Fruit fly (Drosophila melanogaster) whole organism, embryonic: ENCODE measurements around the gene CG42823.

Experiments
- Atf6 ChIP-seq: fragments of 200-800 bp; sonication (Bioruptor generic); IDR thresholded peaks from 2 replicates; pipeline ENCODE4 v1.3.6; 2022; ENCODE audit warnings: missing biosample characterization, missing genetic modification characterization
- CG10431 ChIP-seq: fragments of 200-800 bp; sonication (Bioruptor generic); optimal IDR thresholded peaks from 3 replicates; lab custom pipeline; 2018; ENCODE audit warnings: missing biosample characterization, mild to moderate bottlenecking, missing genetic modification characterization
- CG10565 ChIP-seq: fragments of 200-800 bp; sonication (Bioruptor generic); optimal IDR thresholded peaks from 3 replicates; lab custom pipeline; 2016; ENCODE audit warnings: missing biosample characterization, mild to moderate bottlenecking, missing genetic modification characterization
- CG12769 ChIP-seq: fragments of 200-800 bp; sonication (Bioruptor generic); optimal IDR thresholded peaks from 2 replicates; lab custom pipeline; 2019; ENCODE audit warnings: missing biosample characterization, mild to moderate bottlenecking, missing genetic modification characterization, moderate library complexity
- CG13775 ChIP-seq: fragments of 200-800 bp; sonication (Bioruptor generic); optimal IDR thresholded peaks from 3 replicates; lab custom pipeline; 2017; ENCODE audit warnings: missing biosample characterization, mild to moderate bottlenecking, missing genetic modification characterization
- CG15269 ChIP-seq: fragments of 200-800 bp; sonication (Bioruptor generic); optimal IDR thresholded peaks from 2 replicates; lab custom pipeline; 2018; ENCODE audit warnings: missing biosample characterization, mild to moderate bottlenecking, missing genetic modification characterization, moderate library complexity
- CG15696 ChIP-seq: fragments of 200-800 bp; sonication (Bioruptor generic); optimal IDR thresholded peaks from 2 replicates; lab custom pipeline; 2019; ENCODE audit warnings: missing biosample characterization, mild to moderate bottlenecking, missing genetic modification characterization, moderate library complexity
- CG1647 ChIP-seq: fragments of 200-800 bp; sonication (Bioruptor generic); optimal IDR thresholded peaks from 3 replicates; lab custom pipeline; 2016; ENCODE audit warnings: missing biosample characterization, missing genetic modification characterization
- CG16813 ChIP-seq: fragments of 200-800 bp; sonication (Bioruptor generic); IDR thresholded peaks from 3 replicates; pipeline ENCODE4 v1.3.6; 2022; ENCODE audit warnings: missing biosample characterization, missing genetic modification characterization; ENCODE audit not compliant: partially characterized antibody
- CG18262 ChIP-seq: fragments of 200-800 bp; optimal IDR thresholded peaks from 3 replicates; lab custom pipeline; 2019; ENCODE audit warnings: missing biosample characterization, mild to moderate bottlenecking, missing genetic modification characterization, moderate library complexity
- CG18619 ChIP-seq: fragments of 200-800 bp; sonication (Bioruptor generic); optimal IDR thresholded peaks from 3 replicates; lab custom pipeline; 2017; ENCODE audit warnings: missing biosample characterization, mild to moderate bottlenecking, missing genetic modification characterization
- CG3065 ChIP-seq: fragments of 200-800 bp; sonication (Bioruptor generic); optimal IDR thresholded peaks from 2 replicates; lab custom pipeline; 2016; ENCODE audit warnings: missing biosample characterization, missing genetic modification characterization
- CG32532 ChIP-seq: fragments of 200-800 bp; sonication (Bioruptor generic); IDR thresholded peaks from 2 replicates; pipeline ENCODE4 v1.3.6; 2022; ENCODE audit warnings: missing biosample characterization, missing genetic modification characterization
- CG4282 ChIP-seq: fragments of 200-800 bp; sonication (Bioruptor generic); optimal IDR thresholded peaks from 2 replicates; lab custom pipeline; 2016; ENCODE audit warnings: missing biosample characterization, missing genetic modification characterization
- CG6813 ChIP-seq: fragments of 200-800 bp; sonication (Bioruptor generic); optimal IDR thresholded peaks from 2 replicates; lab custom pipeline; 2017; ENCODE audit warnings: missing biosample characterization, missing genetic modification characterization, mild to moderate bottlenecking, moderate library complexity, missing genetic modification reagents
- CG7372 ChIP-seq: fragments of 200-800 bp; sonication (Bioruptor generic); IDR thresholded peaks from 2 replicates; pipeline ENCODE4 v1.3.6; 2022; ENCODE audit warnings: missing biosample characterization, missing genetic modification characterization
- CG7987 ChIP-seq: fragments of 200-800 bp; sonication (Bioruptor generic); optimal IDR thresholded peaks from 2 replicates; lab custom pipeline; 2018; ENCODE audit warnings: missing biosample characterization, mild to moderate bottlenecking, missing genetic modification characterization, moderate library complexity
- CG9797 ChIP-seq: fragments of 200-800 bp; sonication (Bioruptor generic); optimal IDR thresholded peaks from 3 replicates; lab custom pipeline; 2018; ENCODE audit warnings: missing biosample characterization, mild to moderate bottlenecking, missing genetic modification characterization
- CTCF ChIP-seq: fragments of 200-800 bp; sonication (Bioruptor generic); optimal IDR thresholded peaks from 2 replicates; lab custom pipeline; 2017; ENCODE audit warnings: missing biosample characterization, mild to moderate bottlenecking, missing genetic modification characterization, moderate library complexity
- Doc2 ChIP-seq: fragments of 200-800 bp; sonication (Bioruptor generic); IDR thresholded peaks from 2 replicates; pipeline ENCODE4 v1.3.6; 2022; ENCODE audit warnings: missing biosample characterization, missing genetic modification characterization
- Fer2 ChIP-seq: fragments of 200-800 bp; sonication (Bioruptor generic); optimal IDR thresholded peaks from 2 replicates; lab custom pipeline; 2018; ENCODE audit warnings: missing biosample characterization, mild to moderate bottlenecking, missing genetic modification characterization, moderate library complexity
- Gug ChIP-seq: fragments of 200-800 bp; sonication (Bioruptor generic); IDR thresholded peaks from 4 replicates; pipeline ENCODE4 v1.3.6; 2022; ENCODE audit warnings: missing biosample characterization, missing genetic modification characterization
- HLH3B ChIP-seq: fragments of 200-800 bp; sonication (Bioruptor generic); IDR thresholded peaks from 2 replicates; pipeline ENCODE4 v1.3.6; 2022; ENCODE audit warnings: missing biosample characterization, missing genetic modification characterization
- Hey ChIP-seq: fragments of 200-800 bp; sonication (Bioruptor generic); optimal IDR thresholded peaks from 3 replicates; lab custom pipeline; 2018; ENCODE audit warnings: missing biosample characterization, mild to moderate bottlenecking, missing genetic modification characterization
- Hr78 ChIP-seq, 2 experiments: fragments of 200-800 bp in 1 of 2; fragments of >200 bp in 1 of 2; sonication (Bioruptor generic) in 1 of 2; optimal IDR thresholded peaks; 2 replicates each; lab custom pipeline; 2017 to 2019; ENCODE audit warnings: missing biosample characterization in 2 of 2, missing genetic modification characterization in 2 of 2, mild to moderate bottlenecking in 1 of 2, moderate library complexity in 1 of 2
- MBD-R2 ChIP-seq: fragments of 200-800 bp; sonication (Bioruptor generic); IDR thresholded peaks from 2 replicates; pipeline ENCODE4 v1.3.6; 2022; ENCODE audit warnings: missing biosample characterization, missing genetic modification characterization
- Mrtf ChIP-seq: fragments of 200-800 bp; sonication (Bioruptor generic); IDR thresholded peaks from 3 replicates; pipeline ENCODE4 v1.3.6; 2022; ENCODE audit warnings: missing biosample characterization, missing genetic modification characterization
- NC2β ChIP-seq: fragments of 200-800 bp; sonication (Bioruptor generic); optimal IDR thresholded peaks from 2 replicates; lab custom pipeline; 2016; ENCODE audit warnings: missing biosample characterization, missing genetic modification characterization
- Usf ChIP-seq: fragments of 200-800 bp; sonication (Bioruptor generic); optimal IDR thresholded peaks from 2 replicates; lab custom pipeline; 2017; ENCODE audit warnings: missing genotype, missing biosample characterization, missing genetic modification characterization
- Vsx1 ChIP-seq: fragments of 200-800 bp; sonication (Bioruptor generic); optimal IDR thresholded peaks from 2 replicates; lab custom pipeline; 2017; ENCODE audit warnings: missing biosample characterization, mild to moderate bottlenecking, missing genetic modification characterization, missing genetic modification reagents
- amos ChIP-seq: fragments of 200-800 bp; sonication (Bioruptor generic); IDR thresholded peaks from 2 replicates; pipeline ENCODE4 v1.3.6; 2022; ENCODE audit warnings: missing biosample characterization, missing genetic modification characterization; ENCODE audit not compliant: partially characterized antibody
- bsh ChIP-seq, 2 experiments: fragments of 200-800 bp; sonication (Bioruptor generic); optimal IDR thresholded peaks; 2 replicates each; lab custom pipeline; 2017 to 2018; ENCODE audit warnings: mild to moderate bottlenecking in 2 of 2, missing biosample characterization in 2 of 2, missing genetic modification characterization in 2 of 2, moderate library complexity in 1 of 2
- btn ChIP-seq: fragments of 200-800 bp; sonication (Bioruptor generic); optimal IDR thresholded peaks from 2 replicates; lab custom pipeline; 2016; ENCODE audit warnings: missing biosample characterization, missing genetic modification characterization
- chinmo ChIP-seq: fragments of 200-800 bp; sonication (Bioruptor generic); IDR thresholded peaks from 4 replicates; pipeline ENCODE4 v1.3.6; 2022; ENCODE audit warnings: missing biosample characterization, missing genetic modification characterization; ENCODE audit not compliant: partially characterized antibody
- ci ChIP-seq: fragments of 200-800 bp; sonication (Bioruptor generic); IDR thresholded peaks from 3 replicates; pipeline ENCODE4 v1.3.6; 2022; ENCODE audit warnings: missing biosample characterization, missing genetic modification characterization
- crol ChIP-seq: fragments of 200-800 bp; sonication (Bioruptor generic); IDR thresholded peaks from 2 replicates; pipeline ENCODE4 v1.3.6; 2022; ENCODE audit warnings: missing biosample characterization, missing genetic modification characterization
- dimm ChIP-seq: fragments of 200-800 bp; sonication (Bioruptor generic); IDR thresholded peaks from 2 replicates; pipeline ENCODE4 v1.3.6; 2022; ENCODE audit warnings: missing biosample characterization, missing genetic modification characterization
- dmrt11E ChIP-seq: fragments of 200-800 bp; sonication (Bioruptor generic); optimal IDR thresholded peaks from 3 replicates; lab custom pipeline; 2018; ENCODE audit warnings: missing biosample characterization, mild to moderate bottlenecking, missing genetic modification characterization, moderate library complexity
- dysf ChIP-seq: fragments of 200-800 bp; sonication (Bioruptor generic); IDR thresholded peaks from 3 replicates; pipeline ENCODE4 v1.3.6; 2022; ENCODE audit warnings: missing biosample characterization, missing genetic modification characterization
- fru ChIP-seq: fragments of >200 bp; optimal IDR thresholded peaks from 2 replicates; lab custom pipeline; 2017
- gcm ChIP-seq: fragments of 200-800 bp; sonication (Bioruptor generic); optimal IDR thresholded peaks from 2 replicates; lab custom pipeline; 2019; ENCODE audit warnings: missing biosample characterization, mild to moderate bottlenecking, missing genetic modification characterization, moderate library complexity
- insv ChIP-seq, 2 experiments: fragments of 200-800 bp; sonication (Bioruptor generic); optimal IDR thresholded peaks; 3 replicates each; lab custom pipeline; 2016 to 2018; ENCODE audit warnings: missing biosample characterization in 2 of 2, missing genetic modification characterization in 2 of 2
- kah ChIP-seq: fragments of 200-800 bp; sonication (Bioruptor generic); optimal IDR thresholded peaks from 2 replicates; lab custom pipeline; 2018; ENCODE audit warnings: missing biosample characterization, mild to moderate bottlenecking, missing genetic modification characterization
- kni ChIP-seq: fragments of 200-800 bp; sonication (Bioruptor generic); optimal IDR thresholded peaks from 3 replicates; lab custom pipeline; 2017; ENCODE audit warnings: mild to moderate bottlenecking, missing biosample characterization, missing genetic modification reagents, missing genetic modification characterization
- pfk ChIP-seq: fragments of 200-800 bp; sonication (Bioruptor generic); optimal IDR thresholded peaks from 2 replicates; lab custom pipeline; 2018; ENCODE audit warnings: missing biosample characterization, mild to moderate bottlenecking, missing genetic modification characterization, moderate library complexity
- scrt ChIP-seq: fragments of 200-800 bp; sonication (Bioruptor generic); optimal IDR thresholded peaks from 2 replicates; lab custom pipeline; 2018; ENCODE audit warnings: missing biosample characterization, mild to moderate bottlenecking, missing genetic modification characterization, moderate library complexity
- tin ChIP-seq: fragments of 200-800 bp; sonication (Bioruptor generic); optimal IDR thresholded peaks from 3 replicates; lab custom pipeline; 2016; ENCODE audit warnings: missing biosample characterization, missing genetic modification characterization
- tio ChIP-seq: fragments of 200-800 bp; sonication (Bioruptor generic); optimal IDR thresholded peaks from 2 replicates; lab custom pipeline; 2017; ENCODE audit warnings: missing biosample characterization, missing genetic modification characterization, inconsistent platforms
- trh ChIP-seq: fragments of 200-800 bp; sonication (Bioruptor generic); optimal IDR thresholded peaks from 2 replicates; lab custom pipeline; 2016; ENCODE audit warnings: missing biosample characterization, missing genetic modification characterization
- wdn ChIP-seq: fragments of 200-800 bp; sonication (Bioruptor generic); IDR thresholded peaks from 2 replicates; pipeline ENCODE4 v1.3.6; 2022; ENCODE audit warnings: missing biosample characterization, missing genetic modification characterization
- yki ChIP-seq: fragments of >200 bp; optimal IDR thresholded peaks from 3 replicates; lab custom pipeline; 2018
- z ChIP-seq: fragments of 200-800 bp; sonication (Bioruptor generic); IDR thresholded peaks from 3 replicates; pipeline ENCODE4 v1.3.6; 2022; ENCODE audit warnings: missing biosample characterization, missing genetic modification characterization

Gene CG42823

DNA sequence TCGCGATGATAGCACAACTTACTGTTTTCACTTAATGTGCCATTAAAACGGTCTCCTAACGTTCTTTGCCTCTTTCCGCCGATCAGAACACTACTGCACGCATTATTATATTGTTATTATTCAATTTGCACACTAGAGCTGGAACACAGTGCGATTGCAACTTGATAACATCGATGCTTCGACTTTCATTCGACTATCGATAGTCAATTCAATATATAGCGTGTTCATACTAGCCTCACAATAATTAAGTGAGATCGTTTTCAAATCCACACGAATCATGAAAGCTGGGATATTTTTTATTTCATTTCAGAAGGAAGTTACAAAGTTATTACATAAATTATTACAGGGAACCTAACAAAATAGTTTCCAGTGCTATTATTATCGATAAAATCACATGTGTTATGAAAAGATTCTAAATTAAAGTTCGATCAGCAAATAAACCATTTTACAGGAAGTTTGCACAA lies 3.6 kb downstream of the CG42823 start (continued):
- TF ChIP-seq CG16813 (GFP tag; lab: Robert Waterston, UW), result peak; percentile 80
- no peak for TF ChIP-seq pfk
- TF ChIP-seq wdn (GFP tag; lab: Robert Waterston, UW), result 0 out of 2 replicates have a peak, but pooled peaks have one; percentile 8
- TF ChIP-seq dimm (GFP tag; lab: Robert Waterston, UW), result no peak
- TF ChIP-seq dmrt11E (tag; lab: Kevin White, UChicago), result peak; percentile 15
- peak in 1 of 2 experiments; percentile 12 for TF ChIP-seq bsh (GFP tag; optimal IDR thresholded peaks at IDR 0.05; lab: Kevin White, UChicago)
- no peak for TF ChIP-seq crol
- TF ChIP-seq tin, result no peak
- TF ChIP-seq CG9797 (GFP tag; lab: Kevin White, UChicago), result no peak
- peak; percentile 46 for TF ChIP-seq CG4282 (GFP tag; lab: Kevin White, UChicago)
- peak; percentile 28 for TF ChIP-seq scrt (GFP tag; lab: Kevin White, UChicago)
- no peak for TF ChIP-seq gcm (GFP tag; lab: Kevin White, UChicago)
- no peak for TF ChIP-seq Vsx1
- peak; percentile 76 for TF ChIP-seq CG32532
- no peak for TF ChIP-seq trh
- TF ChIP-seq ci (GFP tag; lab: Robert Waterston, UW), result no peak
- TF ChIP-seq kni, result no peak
- TF ChIP-seq CG10565 (GFP tag; lab: Kevin White, UChicago), result no peak
- TF ChIP-seq dysf (GFP tag; lab: Robert Waterston, UW), result 0 out of 3 replicates have a peak, but pooled peaks have one; percentile 24
- TF ChIP-seq Hey (tag; lab: Kevin White, UChicago), result no peak
- TF ChIP-seq CG13775 (GFP tag; lab: Kevin White, UChicago), result peak; percentile 67
- no peak for TF ChIP-seq CG1647
- TF ChIP-seq NC2β, result peak; percentile 26
- TF ChIP-seq CG15696 (tag; lab: Kevin White, UChicago), result no peak
- TF ChIP-seq Doc2 (GFP tag; lab: Robert Waterston, UW), result no peak
- peak; percentile 28 for TF ChIP-seq CG18262 (tag; lab: Kevin White, UChicago)
- no peak for TF ChIP-seq z (GFP tag; lab: Robert Waterston, UW)
- no peak for TF ChIP-seq kah (GFP tag; lab: Kevin White, UChicago)
- no peak for TF ChIP-seq CG7372 (GFP tag; lab: Robert Waterston, UW)
- TF ChIP-seq fru (lab: Kevin White, UChicago), result no peak
- peak; percentile 72 for TF ChIP-seq CG12769 (tag; lab: Kevin White, UChicago)
- TF ChIP-seq tio, result peak; percentile 27
- no peak for TF ChIP-seq insv (GFP tag; optimal IDR thresholded peaks at IDR 0.05; lab: Kevin White, UChicago)
- TF ChIP-seq CTCF (GFP tag; lab: Kevin White, UChicago), result no peak
- no peak for TF ChIP-seq CG10431 (GFP tag; lab: Kevin White, UChicago)
- no peak; the same call in 3 of the 4 replicates for TF ChIP-seq Gug (GFP tag; lab: Robert Waterston, UW)
- TF ChIP-seq CG6813, result no peak
- TF ChIP-seq chinmo (GFP tag; lab: Robert Waterston, UW), result peak; percentile 96
- peak; percentile 89 for TF ChIP-seq amos (GFP tag; lab: Robert Waterston, UW)
- no peak for TF ChIP-seq yki (lab: Kevin White, UChicago)
- no peak for TF ChIP-seq CG7987 (GFP tag; lab: Kevin White, UChicago)
- TF ChIP-seq MBD-R2 (GFP tag; lab: Robert Waterston, UW), result peak; percentile 65
- no peak for TF ChIP-seq btn (GFP tag; lab: Kevin White, UChicago)
- TF ChIP-seq Usf (GFP tag; lab: Kevin White, UChicago), result no peak
- no peak for TF ChIP-seq CG3065 (GFP tag; lab: Kevin White, UChicago)
- peak; percentile 16 for TF ChIP-seq Fer2 (tag; lab: Kevin White, UChicago)
- TF ChIP-seq CG18619 (GFP tag; lab: Kevin White, UChicago), result peak; percentile 15
- TF ChIP-seq CG15269 (tag; lab: Kevin White, UChicago), result peak; percentile 49
- no peak for TF ChIP-seq Hr78 (GFP tag; optimal IDR thresholded peaks at IDR 0.05; lab: Kevin White, UChicago)
- no peak for TF ChIP-seq Mrtf (GFP tag; lab: Robert Waterston, UW)
- TF ChIP-seq HLH3B, result no peak
- TF ChIP-seq Atf6 (GFP tag; lab: Robert Waterston, UW), result peak; percentile 22; the same call in 1 of the 2 replicates
